Worm (Caenorhabditis elegans): ENCODE data around the gene F58A3.4.

- TF ChIP-seq ceh-34 (tag; optimal IDR thresholded peaks at IDR 0.05) (no peak), fax-1 (tag; optimal IDR thresholded peaks at IDR 0.05) (no peak), ahr-1 (tag; optimal IDR thresholded peaks at IDR 0.05) (no peak)
Observed at ce11 chrX:10971118-10971517, 39.3 kb downstream of the F58A3.4 start.
